Worm (Caenorhabditis elegans) whole organism, L2 larva: ENCODE measurements around the gene hmt-1.

Source experiments
- F13H6.1 ChIP-seq: sonication (generic microtip); optimal IDR thresholded peaks from 2 replicates; lab custom pipeline; 2016; ENCODE audit warnings: missing genetic modification characterization, missing compliant biosample characterization
- ZK546.5 ChIP-seq: sonication (generic microtip); optimal IDR thresholded peaks from 2 replicates; lab custom pipeline; 2017; ENCODE audit warnings: missing biosample characterization, missing genetic modification characterization
- alr-1 ChIP-seq: fragments of 150-350 bp; optimal IDR thresholded peaks from 2 replicates; lab custom pipeline; 2014; ENCODE audit warnings: missing biosample characterization, missing genetic modification characterization
- aly-2 ChIP-seq: fragments of 150-350 bp; optimal IDR thresholded peaks from 2 replicates; lab custom pipeline; 2014; ENCODE audit warnings: missing biosample characterization, missing genetic modification characterization
- ama-1 ChIP-seq: fragments of 150-350 bp; optimal IDR thresholded peaks from 2 replicates; lab custom pipeline; 2018; ENCODE audit warnings: inconsistent platforms
- ceh-16 ChIP-seq: fragments of 150-350 bp; optimal IDR thresholded peaks from 2 replicates; lab custom pipeline; 2014; ENCODE audit warnings: missing biosample characterization, missing genetic modification characterization
- ceh-82 ChIP-seq: fragments of 150-350 bp; optimal IDR thresholded peaks from 2 replicates; lab custom pipeline; 2014; ENCODE audit warnings: missing biosample characterization, missing genetic modification characterization
- crh-2 ChIP-seq: sonication (generic microtip); optimal IDR thresholded peaks from 2 replicates; lab custom pipeline; 2017; ENCODE audit warnings: missing biosample characterization, missing genetic modification characterization
- dmd-4 ChIP-seq: sonication (generic microtip); optimal IDR thresholded peaks from 2 replicates; lab custom pipeline; 2017; ENCODE audit warnings: missing biosample characterization, missing genetic modification characterization
- egl-27 ChIP-seq: sonication (generic microtip); optimal IDR thresholded peaks from 3 replicates; lab custom pipeline; 2017; ENCODE audit warnings: missing biosample characterization, missing genetic modification reagents, missing genetic modification characterization
- elt-1 ChIP-seq: fragments of 150-350 bp; optimal IDR thresholded peaks from 2 replicates; lab custom pipeline; 2014; ENCODE audit warnings: missing biosample characterization, missing genetic modification characterization
- elt-3 ChIP-seq: sonication (generic microtip); optimal IDR thresholded peaks from 2 replicates; lab custom pipeline; 2017; ENCODE audit warnings: missing biosample characterization, missing genetic modification characterization
- fos-1 ChIP-seq: fragments of 150-350 bp; optimal IDR thresholded peaks from 2 replicates; lab custom pipeline; 2014; ENCODE audit warnings: missing biosample characterization, missing genetic modification characterization
- gmeb-1 ChIP-seq: fragments of 150-350 bp; optimal IDR thresholded peaks from 2 replicates; lab custom pipeline; 2014; ENCODE audit warnings: missing biosample characterization, missing genetic modification characterization
- lin-11 ChIP-seq: fragments of 150-350 bp; sonication (generic microtip); optimal IDR thresholded peaks from 2 replicates; lab custom pipeline; 2014; ENCODE audit warnings: missing biosample characterization, missing genetic modification characterization, inconsistent platforms, mixed read lengths
- lin-13 ChIP-seq: fragments of 150-350 bp; optimal IDR thresholded peaks from 2 replicates; lab custom pipeline; 2014; ENCODE audit warnings: missing biosample characterization, missing genetic modification reagents, missing genetic modification characterization
- lsy-2 ChIP-seq, 2 experiments: fragments of 150-350 bp in 1 of 2; sonication (generic microtip) in 1 of 2; optimal IDR thresholded peaks; 2 replicates each; lab custom pipeline; 2014 to 2017; ENCODE audit warnings: missing biosample characterization in 2 of 2, missing genetic modification characterization in 2 of 2
- mab-5 ChIP-seq: fragments of 150-350 bp; optimal IDR thresholded peaks from 2 replicates; lab custom pipeline; 2014; ENCODE audit warnings: missing biosample characterization, missing genetic modification characterization
- mbf-1 ChIP-seq: sonication (generic microtip); optimal IDR thresholded peaks from 2 replicates; lab custom pipeline; 2017; ENCODE audit warnings: missing biosample characterization, missing genetic modification characterization
- nhr-11 ChIP-seq: fragments of 150-350 bp; optimal IDR thresholded peaks from 2 replicates; lab custom pipeline; 2014; ENCODE audit warnings: missing biosample characterization, missing genetic modification characterization
- nhr-12 ChIP-seq: fragments of 150-350 bp; optimal IDR thresholded peaks from 2 replicates; lab custom pipeline; 2014; ENCODE audit warnings: missing biosample characterization, missing genetic modification characterization
- nhr-21 ChIP-seq: fragments of 150-350 bp; optimal IDR thresholded peaks from 2 replicates; lab custom pipeline; 2014; ENCODE audit warnings: missing biosample characterization, missing genetic modification characterization
- nhr-23 ChIP-seq: fragments of 150-350 bp; optimal IDR thresholded peaks from 2 replicates; lab custom pipeline; 2014; ENCODE audit warnings: missing biosample characterization, missing genetic modification reagents, missing genetic modification characterization
- nhr-25 ChIP-seq: fragments of 150-350 bp; sonication (generic microtip); optimal IDR thresholded peaks from 3 replicates; lab custom pipeline; 2014; ENCODE audit warnings: missing biosample characterization, missing genetic modification characterization
- peb-1 ChIP-seq: fragments of 150-350 bp; optimal IDR thresholded peaks from 2 replicates; lab custom pipeline; 2014; ENCODE audit warnings: missing biosample characterization, missing genetic modification characterization
- sem-4 ChIP-seq: fragments of 150-350 bp; optimal IDR thresholded peaks from 2 replicates; lab custom pipeline; 2014; ENCODE audit warnings: missing biosample characterization, missing genetic modification reagents, missing genetic modification characterization
- sma-3 ChIP-seq: sonication (generic microtip); optimal IDR thresholded peaks from 2 replicates; lab custom pipeline; 2016; ENCODE audit warnings: missing genetic modification reagents, missing genetic modification characterization, missing compliant biosample characterization
- sma-9 ChIP-seq, 2 experiments: fragments of 150-350 bp in 1 of 2; sonication (generic microtip) in 1 of 2; optimal IDR thresholded peaks; 2 replicates each; lab custom pipeline; 2014 to 2016; ENCODE audit warnings: missing genetic modification characterization in 2 of 2, mild to moderate bottlenecking in 1 of 2, missing biosample characterization in 1 of 2, missing compliant biosample characterization in 1 of 2, missing genetic modification reagents in 1 of 2, moderate library complexity in 1 of 2
- snpc-4 ChIP-seq: fragments of 150-350 bp; optimal IDR thresholded peaks from 2 replicates; lab custom pipeline; 2014; ENCODE audit warnings: missing biosample characterization, missing genetic modification characterization
- unc-39 ChIP-seq: fragments of 150-350 bp; optimal IDR thresholded peaks from 2 replicates; lab custom pipeline; 2014; ENCODE audit warnings: missing biosample characterization, missing genetic modification characterization
- unc-55 ChIP-seq: fragments of 150-350 bp; sonication (generic microtip); optimal IDR thresholded peaks from 3 replicates; lab custom pipeline; 2014; ENCODE audit warnings: missing biosample characterization, missing genetic modification reagents, missing genetic modification characterization
- zag-1 ChIP-seq: fragments of 150-350 bp; optimal IDR thresholded peaks from 2 replicates; lab custom pipeline; 2014; ENCODE audit warnings: missing biosample characterization, missing genetic modification characterization
- ztf-1 ChIP-seq: fragments of 200-800 bp; sonication (Bioruptor generic); conservative IDR thresholded peaks from 2 replicates; pipeline ENCODE4 v1.3.6; 2022; ENCODE audit warnings: missing genetic modification characterization, missing compliant biosample characterization
- ztf-11 ChIP-seq: sonication (generic microtip); optimal IDR thresholded peaks from 2 replicates; lab custom pipeline; 2017; ENCODE audit warnings: missing biosample characterization, missing genetic modification characterization

The hmt-1 gene

DNA sequence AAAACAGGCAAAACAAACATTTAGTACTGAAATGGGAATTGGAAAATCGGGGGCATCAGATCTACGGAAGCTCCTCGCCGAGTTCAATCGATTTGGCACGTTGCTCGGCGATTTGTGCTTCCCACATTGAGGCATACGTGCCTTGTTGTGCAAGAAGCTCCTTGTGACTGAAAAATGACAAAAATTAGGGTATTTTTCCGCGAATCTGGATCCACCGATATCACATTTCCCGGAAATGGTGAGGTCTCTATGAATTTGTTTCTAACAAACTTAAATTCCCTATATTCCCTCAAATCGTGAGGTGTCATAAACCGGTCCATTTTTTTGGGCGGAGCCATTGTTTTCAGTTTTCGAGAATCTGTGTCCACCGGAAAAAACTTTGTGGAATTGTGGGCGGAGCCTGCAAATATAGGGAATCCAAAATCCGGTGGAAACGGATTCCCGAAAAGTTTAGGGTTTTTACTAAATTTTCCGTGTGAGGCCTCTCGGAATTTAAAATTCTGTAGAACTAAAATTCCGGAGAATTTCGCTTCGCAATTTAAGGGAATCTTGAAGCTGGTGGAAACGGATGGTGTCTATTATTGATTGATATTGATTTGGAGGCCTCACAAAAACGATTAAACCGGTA is 8.0 kb downstream of the hmt-1 start:
- peak; percentile 71 for TF ChIP-seq sma-3 (GFP tag; lab: Kevin White, UChicago)
- TF ChIP-seq nhr-23 (tag; lab: Kevin White, UChicago): no peak
- TF ChIP-seq lsy-2 (tag; optimal IDR thresholded peaks at IDR 0.05; lab: Kevin White, UChicago): peak in 1 of 2 experiments; percentile 31
- TF ChIP-seq ztf-1 (GFP tag; lab: Robert Waterston, UW): 0 out of 2 replicates have a peak, but pooled peaks have one; percentile 77
- TF ChIP-seq F13H6.1 (tag; lab: Kevin White, UChicago): peak; percentile 9

DNA sequence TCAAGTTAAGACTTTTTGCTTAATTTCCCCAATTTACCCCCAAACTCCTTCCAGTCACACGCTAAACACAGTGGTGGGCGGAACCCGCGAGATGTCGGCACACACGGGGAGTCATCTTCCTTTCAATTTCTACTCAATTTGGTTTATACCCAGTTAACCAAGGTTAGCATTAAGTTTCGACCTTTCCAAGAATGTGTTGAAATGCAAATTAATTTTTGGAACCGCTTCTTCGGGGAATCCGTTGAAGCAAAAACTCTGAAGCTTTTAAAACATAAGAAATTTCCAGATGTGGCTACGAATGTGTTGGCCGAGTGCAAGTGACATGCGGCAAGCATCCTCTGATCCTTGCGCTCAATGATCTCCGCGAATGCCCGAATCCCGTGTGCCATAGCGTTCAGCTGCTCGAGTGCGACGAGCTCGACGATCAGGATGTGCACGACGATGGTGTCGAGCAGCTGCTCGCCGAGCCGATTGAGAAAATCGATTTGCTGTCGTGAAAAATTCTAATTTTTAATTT is 8.8 kb downstream of the hmt-1 start:
- no peak for TF ChIP-seq crh-2
- no peak for TF ChIP-seq nhr-11 (tag; lab: Kevin White, UChicago)
- no peak for TF ChIP-seq lin-11 (tag; lab: Kevin White, UChicago)
- TF ChIP-seq aly-2 (tag; lab: Kevin White, UChicago): no peak
- TF ChIP-seq mab-5 (tag; lab: Kevin White, UChicago): no peak
- peak; percentile 9 for TF ChIP-seq nhr-25 (tag; lab: Kevin White, UChicago)
- TF ChIP-seq snpc-4 (tag; lab: Kevin White, UChicago): peak; percentile 93
- no peak for TF ChIP-seq mbf-1 (tag; lab: Kevin White, UChicago)
- TF ChIP-seq ZK546.5 (tag; lab: Kevin White, UChicago): no peak
- TF ChIP-seq lsy-2 (tag; optimal IDR thresholded peaks at IDR 0.05; lab: Kevin White, UChicago): no peak
- TF ChIP-seq ceh-16 (tag; lab: Kevin White, UChicago): peak; percentile 13
- TF ChIP-seq nhr-21 (tag; lab: Kevin White, UChicago): peak; percentile 7
- TF ChIP-seq ama-1: peak; percentile 94
- TF ChIP-seq lin-13: peak; percentile 43
- peak; percentile 33 for TF ChIP-seq sma-9 (GFP tag; optimal IDR thresholded peaks at IDR 0.05; lab: Kevin White, UChicago)
- no peak for TF ChIP-seq sma-9 (tag; optimal IDR thresholded peaks at IDR 0.05; lab: Kevin White, UChicago)

DNA sequence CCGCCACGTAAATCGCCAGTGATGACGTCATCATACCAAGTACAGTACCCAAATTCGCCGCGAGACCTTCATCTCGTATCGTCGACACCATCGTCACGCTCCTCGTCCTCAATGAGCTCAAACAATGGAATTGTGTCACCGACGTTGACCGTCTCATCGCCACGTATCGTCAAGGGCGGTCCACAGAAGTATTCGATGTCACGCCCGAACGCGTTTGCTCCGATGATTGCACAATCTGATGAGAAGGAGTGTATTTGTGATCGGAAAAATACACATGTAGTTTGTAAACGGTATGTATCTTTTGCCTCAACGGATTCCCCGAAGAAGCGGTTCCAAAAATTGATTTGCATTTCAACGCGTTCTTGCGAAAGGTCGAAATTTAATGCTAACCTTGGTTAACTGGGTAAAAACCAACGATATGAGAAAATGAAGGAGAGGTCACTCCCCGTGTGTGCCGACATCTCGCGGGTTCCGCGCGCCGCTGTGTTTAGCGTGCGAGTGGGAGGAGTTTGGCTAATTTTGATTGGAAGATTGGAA is 9.6 kb downstream of the hmt-1 start:
- TF ChIP-seq mbf-1 (tag; lab: Kevin White, UChicago) (no peak), ama-1 (peak; percentile 98), snpc-4 (tag; lab: Kevin White, UChicago) (peak; percentile 97), nhr-25 (tag; lab: Kevin White, UChicago) (peak; percentile 9), egl-27 (tag; lab: Kevin White, UChicago) (peak; percentile 24), unc-55 (GFP tag; lab: Kevin White, UChicago) (peak; percentile 2), sma-3 (GFP tag; lab: Kevin White, UChicago) (peak; percentile 65), ceh-16 (tag; lab: Kevin White, UChicago) (peak; percentile 51), nhr-12 (tag; lab: Kevin White, UChicago) (no peak), sma-9 (GFP tag; optimal IDR thresholded peaks at IDR 0.05; lab: Kevin White, UChicago) (peak; percentile 5), sma-9 (tag; optimal IDR thresholded peaks at IDR 0.05; lab: Kevin White, UChicago) (no peak), unc-39 (tag; lab: Kevin White, UChicago) (no peak), peb-1 (tag; lab: Kevin White, UChicago) (no peak), lin-13 (peak; percentile 63), elt-1 (tag; lab: Kevin White, UChicago) (no peak), ztf-11 (tag; lab: Kevin White, UChicago) (no peak), fos-1 (tag; lab: Kevin White, UChicago) (peak; percentile 10), nhr-21 (tag; lab: Kevin White, UChicago) (peak; percentile 77), lsy-2 (tag; optimal IDR thresholded peaks at IDR 0.05; lab: Kevin White, UChicago) (peak; percentile 2 to 45), dmd-4 (tag; lab: Kevin White, UChicago) (no peak), nhr-23 (tag; lab: Kevin White, UChicago) (no peak), gmeb-1 (tag; lab: Kevin White, UChicago) (peak; percentile 16), crh-2 (peak; percentile 62)

DNA sequence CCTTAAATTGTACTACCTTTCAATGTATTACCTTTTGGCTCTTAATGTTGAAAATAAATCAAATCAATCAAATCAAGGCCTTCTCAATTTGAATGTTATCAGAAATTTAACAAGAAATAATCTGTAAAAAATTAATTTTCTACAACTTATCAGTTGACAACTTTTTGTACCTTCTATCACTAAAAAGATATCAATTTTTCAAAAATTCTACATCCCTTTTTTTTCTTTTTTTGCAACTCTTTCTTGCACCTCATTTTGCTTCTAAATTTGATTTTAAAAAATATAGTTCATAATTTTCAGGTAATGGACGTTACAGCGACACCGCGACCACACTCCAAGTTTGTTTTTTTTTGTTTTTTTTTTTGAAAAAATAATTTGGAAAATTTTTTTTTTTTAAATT is 11.6 kb downstream of the hmt-1 start, which contains the start of gene W09D6.5:
Gene W09D6.5, plus strand, starts transcription at position 301 of the 400 bp plus-strand sequence.
- TF ChIP-seq elt-1 (tag; lab: Kevin White, UChicago) (no peak), peb-1 (tag; lab: Kevin White, UChicago) (no peak), nhr-23 (tag; lab: Kevin White, UChicago) (no peak), elt-3 (tag; lab: Kevin White, UChicago) (no peak), nhr-11 (tag; lab: Kevin White, UChicago) (no peak), fos-1 (tag; lab: Kevin White, UChicago) (no peak), egl-27 (tag; lab: Kevin White, UChicago) (no peak), ceh-82 (no peak), alr-1 (tag; lab: Kevin White, UChicago) (no peak), snpc-4 (tag; lab: Kevin White, UChicago) (no peak), zag-1 (tag; lab: Kevin White, UChicago) (no peak), sem-4 (tag; lab: Kevin White, UChicago) (no peak), ceh-16 (tag; lab: Kevin White, UChicago) (no peak), ama-1 (no peak)
